Worm (Caenorhabditis elegans) whole organism, late embryonic: Measurements from ENCODE around the gene ebax-1.

Source experiments
- T23F11.4 ChIP-seq: fragments of 200-800 bp; sonication (Bioruptor generic); optimal IDR thresholded peaks from 2 replicates; lab custom pipeline; 2018; ENCODE audit warnings: mild to moderate bottlenecking, missing genetic modification characterization, missing compliant biosample characterization
- ama-1 ChIP-seq: fragments of 150-350 bp; optimal IDR thresholded peaks from 2 replicates; lab custom pipeline; 2014
- dmd-4 ChIP-seq: sonication (generic microtip); optimal IDR thresholded peaks from 2 replicates; lab custom pipeline; 2016; ENCODE audit warnings: borderline replicate concordance, missing genetic modification characterization, missing compliant biosample characterization
- dve-1 ChIP-seq: sonication (generic microtip); optimal IDR thresholded peaks from 2 replicates; lab custom pipeline; 2017; ENCODE audit warnings: antibody characterized with exemption, mild to moderate bottlenecking, missing genetic modification characterization, missing compliant biosample characterization
- fax-1 ChIP-seq: sonication (generic microtip); optimal IDR thresholded peaks from 2 replicates; lab custom pipeline; 2016; ENCODE audit warnings: missing genotype, missing genetic modification characterization, missing compliant biosample characterization
- fkh-10 ChIP-seq: fragments of 150-350 bp; optimal IDR thresholded peaks from 2 replicates; lab custom pipeline; 2014; ENCODE audit warnings: missing biosample characterization, missing genetic modification reagents, missing genetic modification characterization
- hlh-6 ChIP-seq: sonication (generic microtip); optimal IDR thresholded peaks from 2 replicates; lab custom pipeline; 2016; ENCODE audit warnings: missing genotype, missing genetic modification characterization, missing compliant biosample characterization
- lim-6 ChIP-seq: sonication (generic microtip); optimal IDR thresholded peaks from 2 replicates; lab custom pipeline; 2016; ENCODE audit warnings: missing genetic modification characterization, missing compliant biosample characterization
- pag-3 ChIP-seq: sonication (generic microtip); optimal IDR thresholded peaks from 2 replicates; lab custom pipeline; 2016; ENCODE audit warnings: missing compliant biosample characterization, missing genetic modification characterization, borderline replicate concordance
- pha-4 ChIP-seq: fragments of 150-350 bp; optimal IDR thresholded peaks from 2 replicates; lab custom pipeline; 2018; ENCODE audit warnings: missing biosample characterization, missing genetic modification reagents, missing genetic modification characterization
- tbx-2 ChIP-seq: sonication (generic microtip); optimal IDR thresholded peaks from 2 replicates; lab custom pipeline; 2016; ENCODE audit warnings: missing genetic modification characterization, missing compliant biosample characterization
- unc-3 ChIP-seq, 2 experiments: fragments of 200-800 bp in 1 of 2; sonication (Bioruptor generic) in 1 of 2; sonication (generic microtip) in 1 of 2; conservative IDR thresholded peaks in 1 of 2; optimal IDR thresholded peaks in 1 of 2; 2 replicates each; pipeline versions ENCODE4 v1.3.6 to Lab custom; 2016 to 2022; ENCODE audit warnings: missing compliant biosample characterization in 2 of 2, missing genetic modification characterization in 2 of 2, missing genetic modification reagents in 1 of 2

DNA sequence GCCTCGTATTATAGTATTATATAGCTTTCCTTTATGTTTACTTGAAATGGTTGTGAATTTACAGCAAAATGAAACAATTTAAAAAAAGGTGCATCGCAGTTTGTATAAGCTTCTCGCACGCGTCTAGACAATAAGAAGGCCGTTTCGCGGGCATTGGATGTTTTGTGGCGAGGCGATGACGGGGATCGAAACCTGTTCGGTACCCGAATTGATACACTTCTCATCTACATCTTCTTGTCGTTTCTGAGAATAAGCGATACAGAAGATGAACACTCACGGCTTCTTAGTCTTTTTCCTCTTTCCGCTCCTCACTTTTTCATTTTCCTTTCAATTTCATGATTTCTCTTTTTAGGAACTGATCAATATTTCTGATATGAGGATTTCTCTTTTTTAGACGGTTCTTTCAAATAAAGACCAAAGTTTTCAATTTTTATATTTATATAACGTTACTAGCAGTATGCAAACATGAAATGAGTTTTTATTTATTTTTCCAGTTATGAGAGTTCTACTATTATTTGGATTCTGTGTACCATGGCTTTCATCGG is 41.0 kb upstream of the ebax-1 start, which contains the start of gene F01G10.10:
- TF ChIP-seq hlh-6 (no peak), T23F11.4 (GFP tag; lab: Kevin White, UChicago) (no peak), dve-1 (tag; lab: Kevin White, UChicago) (no peak), unc-3 (GFP tag; conservative IDR thresholded peaks at IDR 0.05; lab: Robert Waterston, UW) (no peak), unc-3 (tag; optimal IDR thresholded peaks at IDR 0.05; lab: Kevin White, UChicago) (no peak), lim-6 (no peak), fkh-10 (GFP tag; lab: Kevin White, UChicago) (no peak), ama-1 (no peak), pha-4 (tag; lab: Kevin White, UChicago) (no peak), dmd-4 (no peak), tbx-2 (tag; lab: Kevin White, UChicago) (no peak), fax-1 (tag; lab: Kevin White, UChicago) (no peak), pag-3 (no peak)
